Fruit fly (Drosophila melanogaster): ENCODE measurements around the gene M1BP.

The M1BP gene

dm6 chr3R:8705323-8706097, 26.0 kb downstream of the M1BP start (continued):
- TF ChIP-seq CG11504 (tag; optimal IDR thresholded peaks at IDR 0.05) (no peak), zen (tag; optimal IDR thresholded peaks at IDR 0.05) (no peak), Nf-YB (GFP tag; optimal IDR thresholded peaks at IDR 0.05) (peak; percentile 91), CG7372 (GFP tag; IDR thresholded peaks at IDR 0.05) (no peak), sens-2 (GFP tag; IDR thresholded peaks at IDR 0.05) (no peak), CG6689 (GFP tag; IDR thresholded peaks at IDR 0.05) (no peak), cato (GFP tag; optimal IDR thresholded peaks at IDR 0.05; ENCODE audit: borderline replicate concordance) (no peak), Ravus (GFP tag; IDR thresholded peaks at IDR 0.05) (no peak), H2.0 (GFP tag; IDR thresholded peaks at IDR 0.05) (no peak), CG8089 (GFP tag; optimal IDR thresholded peaks at IDR 0.05) (no peak), MTF-1 (GFP tag; optimal IDR thresholded peaks at IDR 0.05; ENCODE audit: borderline replicate concordance) (no peak), Sox102F (GFP tag; optimal IDR thresholded peaks at IDR 0.05) (no peak), lola (GFP tag; optimal IDR thresholded peaks at IDR 0.05) (no peak), ewg (GFP tag; optimal IDR thresholded peaks at IDR 0.05) (no peak), maf-S (GFP tag; optimal IDR thresholded peaks at IDR 0.05) (no peak), Hand (GFP tag; optimal IDR thresholded peaks at IDR 0.05) (peak; percentile 10), dan (GFP tag; IDR thresholded peaks at IDR 0.05) (no peak), sqz (GFP tag; optimal IDR thresholded peaks at IDR 0.05) (peak; percentile 98), mld (GFP tag; IDR thresholded peaks at IDR 0.05; ENCODE audit: partially characterized antibody) (no peak), Xrp1 (GFP tag; IDR thresholded peaks at IDR 0.05) (no peak), Nf-YC (tag; optimal IDR thresholded peaks at IDR 0.05) (peak; percentile 91), insv (GFP tag; optimal IDR thresholded peaks at IDR 0.05) (no peak), repo (GFP tag; optimal IDR thresholded peaks at IDR 0.05) (no peak), CG17568 (GFP tag; optimal IDR thresholded peaks at IDR 0.05) (no peak), pnt (GFP tag; optimal IDR thresholded peaks at IDR 0.05) (no peak), klu (GFP tag; IDR thresholded peaks at IDR 0.05) (no peak), schlank (tag; optimal IDR thresholded peaks at IDR 0.05) (no peak), tll (GFP tag; optimal IDR thresholded peaks at IDR 0.05) (no peak), sisA (GFP tag; IDR thresholded peaks at IDR 0.05) (no peak), zen2 (GFP tag; IDR thresholded peaks at IDR 0.05; ENCODE audit: partially characterized antibody) (no peak), CG17612 (GFP tag; IDR thresholded peaks at IDR 0.05) (no peak), CG34422 (GFP tag; IDR thresholded peaks at IDR 0.05) (no peak), CG15269 (tag; optimal IDR thresholded peaks at IDR 0.05) (no peak), CG12391 (tag; optimal IDR thresholded peaks at IDR 0.05) (peak; percentile 1), CG30020 (tag; optimal IDR thresholded peaks at IDR 0.05) (no peak), CG8924 (tag; optimal IDR thresholded peaks at IDR 0.05) (peak; percentile 8), az2 (GFP tag; optimal IDR thresholded peaks at IDR 0.05) (no peak), CG18262 (tag; optimal IDR thresholded peaks at IDR 0.05) (peak; percentile 22), jing (GFP tag; optimal IDR thresholded peaks at IDR 0.05) (no peak), tna (GFP tag; IDR thresholded peaks at IDR 0.05; ENCODE audit: partially characterized antibody) (no peak), CG4707 (GFP tag; optimal IDR thresholded peaks at IDR 0.05) (no peak), CG8944 (GFP tag; optimal IDR thresholded peaks at IDR 0.05) (no peak), hkb (optimal IDR thresholded peaks at IDR 0.05) (no peak), hkb (GFP tag; IDR thresholded peaks at IDR 0.05) (no peak), CG32767 (GFP tag; IDR thresholded peaks at IDR 0.05) (no peak), CG3163 (GFP tag; optimal IDR thresholded peaks at IDR 0.05) (no peak), vfl (GFP tag; optimal IDR thresholded peaks at IDR 0.05) (no peak), grau (tag; optimal IDR thresholded peaks at IDR 0.05) (no peak), Meics (GFP tag; optimal IDR thresholded peaks at IDR 0.05) (no peak), CG12744 (GFP tag; optimal IDR thresholded peaks at IDR 0.05) (no peak)

All from whole organism, embryonic.